Worm (Caenorhabditis elegans) whole organism, early embryonic: ENCODE measurements around the gene math-13.

ENCODE experiments used
- B0310.2 ChIP-seq: sonication (generic microtip); optimal IDR thresholded peaks from 2 replicates; lab custom pipeline; 2016; ENCODE audit warnings: mild to moderate bottlenecking, missing genetic modification characterization, missing compliant biosample characterization
- aly-1 ChIP-seq: sonication (generic microtip); optimal IDR thresholded peaks from 2 replicates; lab custom pipeline; 2016; ENCODE audit warnings: missing genetic modification characterization, missing compliant biosample characterization
- ama-1 ChIP-seq: fragments of 150-350 bp; optimal IDR thresholded peaks from 2 replicates; lab custom pipeline; 2014
- ceh-36 ChIP-seq: sonication (generic microtip); optimal IDR thresholded peaks from 2 replicates; lab custom pipeline; 2016; ENCODE audit warnings: missing genetic modification characterization, inconsistent platforms, missing compliant biosample characterization
- ets-7 ChIP-seq: sonication (generic microtip); optimal IDR thresholded peaks from 2 replicates; lab custom pipeline; 2016; ENCODE audit warnings: missing genotype, missing genetic modification characterization, missing compliant biosample characterization
- flt-1 ChIP-seq: fragments of 200-800 bp; sonication (Bioruptor generic); IDR thresholded peaks from 2 replicates; pipeline ENCODE4 v1.3.6; 2022; ENCODE audit warnings: missing genetic modification characterization, missing compliant biosample characterization
- hmbx-1 ChIP-seq: sonication (generic microtip); optimal IDR thresholded peaks from 2 replicates; lab custom pipeline; 2016; ENCODE audit warnings: mild to moderate bottlenecking, missing genetic modification characterization, missing compliant biosample characterization
- hmg-4 ChIP-seq: fragments of 200-800 bp; sonication (Bioruptor generic); optimal IDR thresholded peaks from 2 replicates; lab custom pipeline; 2018; ENCODE audit warnings: mild to moderate bottlenecking, missing genetic modification characterization, missing compliant biosample characterization
- hnd-1 ChIP-seq: sonication (generic microtip); optimal IDR thresholded peaks from 2 replicates; lab custom pipeline; 2016; ENCODE audit warnings: missing genetic modification characterization, missing compliant biosample characterization
- pes-1 ChIP-seq: fragments of 200-800 bp; sonication (Bioruptor generic); IDR thresholded peaks from 2 replicates; pipeline ENCODE4 v1.3.6; 2022; ENCODE audit warnings: missing genetic modification reagents, missing genetic modification characterization, missing compliant biosample characterization
- scrt-1 ChIP-seq: fragments of 200-800 bp; sonication (Bioruptor generic); IDR thresholded peaks from 2 replicates; pipeline ENCODE4 v1.3.6; 2022; ENCODE audit warnings: missing genetic modification characterization, missing compliant biosample characterization
- sea-1 ChIP-seq: fragments of 200-800 bp; sonication (Bioruptor generic); conservative IDR thresholded peaks from 2 replicates; pipeline ENCODE4 v1.3.6; 2022; ENCODE audit warnings: missing genetic modification characterization, missing compliant biosample characterization
- tbx-37 ChIP-seq: fragments of 200-800 bp; sonication (Bioruptor generic); conservative IDR thresholded peaks from 2 replicates; pipeline ENCODE4 v1.3.6; 2022; ENCODE audit warnings: missing genetic modification reagents, missing genetic modification characterization, missing compliant biosample characterization
- tra-4 ChIP-seq: sonication (generic microtip); optimal IDR thresholded peaks from 2 replicates; lab custom pipeline; 2017; ENCODE audit warnings: missing genetic modification characterization, missing compliant biosample characterization

DNA sequence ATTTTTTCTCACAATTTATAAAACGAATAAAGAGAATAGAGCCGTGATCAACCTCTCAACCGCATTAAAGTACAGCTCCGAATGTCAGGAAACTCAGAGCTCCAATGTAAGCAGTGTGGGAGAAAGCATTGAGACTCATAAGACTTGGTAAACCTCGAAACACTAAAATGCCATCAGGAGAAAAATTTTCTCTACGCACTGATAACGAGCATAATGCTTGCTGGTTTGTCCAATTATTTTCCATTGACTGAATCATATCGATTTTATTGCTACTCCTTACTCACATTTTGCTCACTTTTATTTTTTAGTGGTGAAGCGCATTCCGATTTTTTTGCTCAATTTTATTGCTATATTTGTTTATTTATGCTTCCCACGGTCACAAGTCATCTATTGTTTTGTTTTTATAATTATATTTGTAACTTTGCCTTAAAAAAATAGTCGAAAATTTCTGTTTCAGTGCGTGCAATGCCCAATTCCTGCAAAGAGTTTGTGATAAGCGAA is 45.5 kb upstream of the math-13 start, which contains the start of gene math-40:
- TF ChIP-seq tbx-37, result no peak
- no peak for TF ChIP-seq pes-1 (GFP tag; lab: Robert Waterston, UW)
- TF ChIP-seq aly-1 (tag; lab: Kevin White, UChicago), result no peak
- TF ChIP-seq sea-1 (GFP tag; lab: Robert Waterston, UW), result no peak
- TF ChIP-seq hmg-4 (GFP tag; lab: Kevin White, UChicago), result no peak
- TF ChIP-seq hnd-1 (tag; lab: Kevin White, UChicago), result no peak
- no peak for TF ChIP-seq ama-1 (lab: Kevin White, UChicago)
- no peak for TF ChIP-seq ceh-36 (tag; lab: Kevin White, UChicago)
- no peak for TF ChIP-seq B0310.2 (tag; lab: Kevin White, UChicago)
- no peak for TF ChIP-seq tra-4
- TF ChIP-seq hmbx-1 (tag; lab: Kevin White, UChicago), result no peak
- no peak for TF ChIP-seq flt-1 (GFP tag; lab: Robert Waterston, UW)
- TF ChIP-seq scrt-1 (GFP tag; lab: Robert Waterston, UW), result no peak
- no peak for TF ChIP-seq ets-7
